Fruit fly (Drosophila melanogaster): ENCODE data around the gene Sfp33A3.

dm6 chr2L:11841538-11841937, 1.8 kb downstream of the Sfp33A3 start:
- TF ChIP-seq CTCF (optimal IDR thresholded peaks at IDR 0.05) (no peak), CG8478 (optimal IDR thresholded peaks at IDR 0.05) (no peak)

All from S2 (cell line).